Worm (Caenorhabditis elegans) whole organism, midembryonic: ENCODE results near the gene F59A1.11.

Source experiments
- T22C8.4 ChIP-seq: fragments of 200-800 bp; sonication (Bioruptor generic); IDR thresholded peaks from 2 replicates; pipeline ENCODE4 v1.3.6; 2022; ENCODE audit warnings: missing genetic modification characterization, missing compliant biosample characterization
- cog-1 ChIP-seq: sonication (generic microtip); optimal IDR thresholded peaks from 2 replicates; lab custom pipeline; 2016; ENCODE audit warnings: missing genetic modification characterization, missing compliant biosample characterization
- flt-1 ChIP-seq: fragments of 200-800 bp; sonication (Bioruptor generic); IDR thresholded peaks from 2 replicates; pipeline ENCODE4 v1.3.6; 2022; ENCODE audit warnings: missing genetic modification characterization, missing compliant biosample characterization
- klf-2 ChIP-seq: fragments of 200-800 bp; sonication (Bioruptor generic); conservative IDR thresholded peaks from 2 replicates; pipeline ENCODE4 v1.3.6; 2022; ENCODE audit warnings: missing genetic modification reagents, missing genetic modification characterization, missing compliant biosample characterization
- ref-1 ChIP-seq: fragments of 200-800 bp; sonication (Bioruptor generic); conservative IDR thresholded peaks from 2 replicates; pipeline ENCODE4 v1.3.6; 2022; ENCODE audit warnings: missing genetic modification reagents, missing genetic modification characterization, missing compliant biosample characterization
- tab-1 ChIP-seq: fragments of 200-800 bp; sonication (Bioruptor generic); IDR thresholded peaks from 2 replicates; pipeline ENCODE4 v1.3.6; 2022; ENCODE audit warnings: missing genetic modification characterization, missing compliant biosample characterization
- ztf-29 ChIP-seq: fragments of 200-800 bp; sonication (Bioruptor generic); IDR thresholded peaks from 2 replicates; pipeline ENCODE4 v1.3.6; 2022; ENCODE audit warnings: missing genetic modification reagents, missing genetic modification characterization, missing compliant biosample characterization

- TF ChIP-seq klf-2 (GFP tag; lab: Robert Waterston, UW), result no peak
- no peak for TF ChIP-seq flt-1 (GFP tag; lab: Robert Waterston, UW)
- TF ChIP-seq ref-1, result no peak
- TF ChIP-seq T22C8.4 (GFP tag; lab: Robert Waterston, UW), result no peak
- TF ChIP-seq ztf-29 (GFP tag; lab: Robert Waterston, UW), result no peak
- TF ChIP-seq cog-1 (tag; lab: Kevin White, UChicago), result no peak
- no peak for TF ChIP-seq tab-1
Measured at ce11 chrV:17683290-17683689, 17.5 kb upstream of the F59A1.11 start.
